Worm (Caenorhabditis elegans) whole organism, L2 larva: ENCODE measurements around the gene clec-41.
A peak's percentile ranks its signal among the peaks of the same experiment; 100 is the strongest.

ENCODE experiments used
- C34F6.9 ChIP-seq: fragments of 150-350 bp; optimal IDR thresholded peaks from 2 replicates; lab custom pipeline; 2014; ENCODE audit warnings: missing biosample characterization, missing genetic modification characterization
- F13H6.1 ChIP-seq: sonication (generic microtip); optimal IDR thresholded peaks from 2 replicates; lab custom pipeline; 2016; ENCODE audit warnings: missing genetic modification characterization, missing compliant biosample characterization
- Y55F3AM.14 ChIP-seq: fragments of 200-800 bp; sonication (Bioruptor generic); optimal IDR thresholded peaks from 2 replicates; lab custom pipeline; 2018; ENCODE audit warnings: mild to moderate bottlenecking, missing genetic modification characterization, missing compliant biosample characterization
- alr-1 ChIP-seq: fragments of 150-350 bp; optimal IDR thresholded peaks from 2 replicates; lab custom pipeline; 2014; ENCODE audit warnings: missing biosample characterization, missing genetic modification characterization
- ama-1 ChIP-seq: fragments of 150-350 bp; optimal IDR thresholded peaks from 2 replicates; lab custom pipeline; 2018; ENCODE audit warnings: inconsistent platforms
- blmp-1 ChIP-seq: sonication (generic microtip); optimal IDR thresholded peaks from 2 replicates; lab custom pipeline; 2017; ENCODE audit warnings: missing genetic modification characterization, mild to moderate bottlenecking, missing compliant biosample characterization, antibody characterized with exemption, moderate library complexity; ENCODE audit not compliant: insufficient read depth
- ceh-16 ChIP-seq: fragments of 150-350 bp; optimal IDR thresholded peaks from 2 replicates; lab custom pipeline; 2014; ENCODE audit warnings: missing biosample characterization, missing genetic modification characterization
- ceh-82 ChIP-seq: fragments of 150-350 bp; optimal IDR thresholded peaks from 2 replicates; lab custom pipeline; 2014; ENCODE audit warnings: missing biosample characterization, missing genetic modification characterization
- crh-2 ChIP-seq: sonication (generic microtip); optimal IDR thresholded peaks from 2 replicates; lab custom pipeline; 2017; ENCODE audit warnings: missing biosample characterization, missing genetic modification characterization
- dmd-4 ChIP-seq: sonication (generic microtip); optimal IDR thresholded peaks from 2 replicates; lab custom pipeline; 2017; ENCODE audit warnings: missing biosample characterization, missing genetic modification characterization
- elt-1 ChIP-seq: fragments of 150-350 bp; optimal IDR thresholded peaks from 2 replicates; lab custom pipeline; 2014; ENCODE audit warnings: missing biosample characterization, missing genetic modification characterization
- fos-1 ChIP-seq: fragments of 150-350 bp; optimal IDR thresholded peaks from 2 replicates; lab custom pipeline; 2014; ENCODE audit warnings: missing biosample characterization, missing genetic modification characterization
- gmeb-1 ChIP-seq: fragments of 150-350 bp; optimal IDR thresholded peaks from 2 replicates; lab custom pipeline; 2014; ENCODE audit warnings: missing biosample characterization, missing genetic modification characterization
- lin-11 ChIP-seq: fragments of 150-350 bp; sonication (generic microtip); optimal IDR thresholded peaks from 2 replicates; lab custom pipeline; 2014; ENCODE audit warnings: missing biosample characterization, missing genetic modification characterization, inconsistent platforms, mixed read lengths
- lin-13 ChIP-seq: fragments of 150-350 bp; optimal IDR thresholded peaks from 2 replicates; lab custom pipeline; 2014; ENCODE audit warnings: missing biosample characterization, missing genetic modification reagents, missing genetic modification characterization
- lin-39 ChIP-seq: fragments of 150-350 bp; optimal IDR thresholded peaks from 2 replicates; lab custom pipeline; 2014; ENCODE audit warnings: missing biosample characterization, missing genetic modification reagents, missing genetic modification characterization
- lsy-2 ChIP-seq, 2 experiments: fragments of 150-350 bp in 1 of 2; sonication (generic microtip) in 1 of 2; optimal IDR thresholded peaks; 2 replicates each; lab custom pipeline; 2014 to 2017; ENCODE audit warnings: missing biosample characterization in 2 of 2, missing genetic modification characterization in 2 of 2
- mab-5 ChIP-seq: fragments of 150-350 bp; optimal IDR thresholded peaks from 2 replicates; lab custom pipeline; 2014; ENCODE audit warnings: missing biosample characterization, missing genetic modification characterization
- mbf-1 ChIP-seq: sonication (generic microtip); optimal IDR thresholded peaks from 2 replicates; lab custom pipeline; 2017; ENCODE audit warnings: missing biosample characterization, missing genetic modification characterization
- nhr-10 ChIP-seq: sonication (generic microtip); optimal IDR thresholded peaks from 2 replicates; lab custom pipeline; 2017; ENCODE audit warnings: missing biosample characterization, missing genetic modification characterization
- nhr-11 ChIP-seq: fragments of 150-350 bp; optimal IDR thresholded peaks from 2 replicates; lab custom pipeline; 2014; ENCODE audit warnings: missing biosample characterization, missing genetic modification characterization
- nhr-12 ChIP-seq: fragments of 150-350 bp; optimal IDR thresholded peaks from 2 replicates; lab custom pipeline; 2014; ENCODE audit warnings: missing biosample characterization, missing genetic modification characterization
- nhr-129 ChIP-seq: fragments of 150-350 bp; optimal IDR thresholded peaks from 2 replicates; lab custom pipeline; 2014; ENCODE audit warnings: missing biosample characterization, missing genetic modification characterization
- nhr-21 ChIP-seq: fragments of 150-350 bp; optimal IDR thresholded peaks from 2 replicates; lab custom pipeline; 2014; ENCODE audit warnings: missing biosample characterization, missing genetic modification characterization
- nhr-23 ChIP-seq: fragments of 150-350 bp; optimal IDR thresholded peaks from 2 replicates; lab custom pipeline; 2014; ENCODE audit warnings: missing biosample characterization, missing genetic modification reagents, missing genetic modification characterization
- nhr-6 ChIP-seq: fragments of 150-350 bp; optimal IDR thresholded peaks from 2 replicates; lab custom pipeline; 2014; ENCODE audit warnings: missing biosample characterization, missing genetic modification characterization
- peb-1 ChIP-seq: fragments of 150-350 bp; optimal IDR thresholded peaks from 2 replicates; lab custom pipeline; 2014; ENCODE audit warnings: missing biosample characterization, missing genetic modification characterization
- sem-4 ChIP-seq: fragments of 150-350 bp; optimal IDR thresholded peaks from 2 replicates; lab custom pipeline; 2014; ENCODE audit warnings: missing biosample characterization, missing genetic modification reagents, missing genetic modification characterization
- sma-3 ChIP-seq: sonication (generic microtip); optimal IDR thresholded peaks from 2 replicates; lab custom pipeline; 2016; ENCODE audit warnings: missing genetic modification reagents, missing genetic modification characterization, missing compliant biosample characterization
- sma-9 ChIP-seq, 2 experiments: fragments of 150-350 bp in 1 of 2; sonication (generic microtip) in 1 of 2; optimal IDR thresholded peaks; 2 replicates each; lab custom pipeline; 2014 to 2016; ENCODE audit warnings: missing genetic modification characterization in 2 of 2, mild to moderate bottlenecking in 1 of 2, missing biosample characterization in 1 of 2, missing compliant biosample characterization in 1 of 2, missing genetic modification reagents in 1 of 2, moderate library complexity in 1 of 2
- snpc-4 ChIP-seq: fragments of 150-350 bp; optimal IDR thresholded peaks from 2 replicates; lab custom pipeline; 2014; ENCODE audit warnings: missing biosample characterization, missing genetic modification characterization
- unc-39 ChIP-seq: fragments of 150-350 bp; optimal IDR thresholded peaks from 2 replicates; lab custom pipeline; 2014; ENCODE audit warnings: missing biosample characterization, missing genetic modification characterization
- unc-55 ChIP-seq: fragments of 150-350 bp; sonication (generic microtip); optimal IDR thresholded peaks from 3 replicates; lab custom pipeline; 2014; ENCODE audit warnings: missing biosample characterization, missing genetic modification reagents, missing genetic modification characterization
- zag-1 ChIP-seq: fragments of 150-350 bp; optimal IDR thresholded peaks from 2 replicates; lab custom pipeline; 2014; ENCODE audit warnings: missing biosample characterization, missing genetic modification characterization
- ztf-1 ChIP-seq: fragments of 200-800 bp; sonication (Bioruptor generic); conservative IDR thresholded peaks from 2 replicates; pipeline ENCODE4 v1.3.6; 2022; ENCODE audit warnings: missing genetic modification characterization, missing compliant biosample characterization

clec-41 gene

DNA sequence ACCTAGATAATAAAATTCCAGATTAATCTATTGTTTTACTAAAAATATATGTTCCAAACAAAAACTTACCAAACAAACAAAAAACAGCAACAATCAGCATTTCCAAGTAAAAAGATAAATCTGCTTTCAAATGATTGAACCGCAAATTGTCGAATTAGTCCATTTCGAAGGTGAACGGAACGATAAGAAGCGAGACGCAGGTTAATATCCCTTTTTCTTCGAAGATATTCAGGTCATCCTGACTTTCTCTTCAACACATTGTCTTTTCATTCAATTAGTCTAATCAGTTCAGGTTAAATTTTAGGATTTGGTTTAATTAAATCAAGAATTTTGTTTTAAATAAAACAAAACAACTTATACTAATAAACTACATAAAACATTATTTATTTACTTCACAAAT lies 4.5 kb downstream of the clec-41 start, which contains the start of gene B0365.9:
TSS of gene B0365.9 (minus strand) at position 186 of the 400 bp plus-strand sequence.
- no peak for TF ChIP-seq nhr-23 (tag; lab: Kevin White, UChicago)
- TF ChIP-seq, all 48 proteins: peak for 0

DNA sequence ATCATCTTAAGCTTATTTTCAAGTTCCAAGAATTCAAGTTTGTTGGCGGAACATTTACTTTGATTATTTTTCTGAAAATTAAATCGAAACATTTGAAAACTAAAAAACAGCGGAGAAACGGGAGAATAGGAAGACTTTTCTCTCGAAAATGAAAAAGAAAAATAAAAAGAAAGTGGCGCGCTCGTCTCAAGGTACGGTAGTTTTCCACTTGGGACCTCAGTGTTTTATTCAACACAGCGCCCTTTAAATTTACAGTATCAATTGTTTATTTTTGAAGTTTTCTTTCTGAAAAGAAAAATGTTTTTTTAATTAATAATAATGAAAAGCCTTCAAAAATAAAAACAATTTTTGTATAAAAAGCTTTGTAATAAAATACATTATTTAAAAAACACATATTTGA lies 6.4 kb downstream of the clec-41 start:
- TF ChIP-seq lsy-2 (tag; optimal IDR thresholded peaks at IDR 0.05; lab: Kevin White, UChicago) (peak in 1 of 2 experiments; percentile 72), nhr-6 (no peak)

DNA sequence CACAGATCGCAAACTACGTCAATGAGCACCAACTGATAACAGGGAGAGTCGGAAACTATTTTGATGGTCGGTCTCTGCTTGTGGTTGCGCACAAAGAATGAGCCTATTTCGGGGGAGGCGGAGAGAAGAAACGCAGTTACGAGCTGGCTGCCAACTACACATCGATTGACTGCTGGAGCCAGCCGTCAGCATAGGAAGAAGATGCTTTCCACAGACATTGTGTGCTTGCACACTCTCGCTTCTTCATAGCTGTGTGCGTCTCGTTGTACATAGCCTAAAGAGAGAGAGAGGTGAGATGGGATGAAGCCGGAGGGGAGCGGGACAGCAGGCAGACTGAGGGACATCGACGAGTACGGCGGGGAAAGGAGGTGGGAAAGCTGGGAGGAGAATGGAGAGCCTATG lies 7.5 kb downstream of the clec-41 start:
- peak; percentile 37 for TF ChIP-seq unc-39 (tag; lab: Kevin White, UChicago)
- peak; percentile 17 for TF ChIP-seq mab-5 (tag; lab: Kevin White, UChicago)
- TF ChIP-seq nhr-6 = no peak
- peak; percentile 74 for TF ChIP-seq crh-2 (tag; lab: Kevin White, UChicago)
- TF ChIP-seq Y55F3AM.14 (GFP tag; lab: Kevin White, UChicago) = no peak
- peak; percentile 12 for TF ChIP-seq lin-13 (GFP tag; lab: Kevin White, UChicago)
- TF ChIP-seq alr-1 (tag; lab: Kevin White, UChicago) = no peak
- TF ChIP-seq lsy-2 (tag; optimal IDR thresholded peaks at IDR 0.05; lab: Kevin White, UChicago) = peak in 1 of 2 experiments; percentile 44
- peak; percentile 73 for TF ChIP-seq lin-11 (tag; lab: Kevin White, UChicago)
- peak; percentile 64 for TF ChIP-seq fos-1 (tag; lab: Kevin White, UChicago)
- TF ChIP-seq nhr-21 (tag; lab: Kevin White, UChicago) = peak; percentile 16
- TF ChIP-seq C34F6.9 = peak; percentile 74
- TF ChIP-seq sem-4 (tag; lab: Kevin White, UChicago) = peak; percentile 44
- TF ChIP-seq nhr-10 (tag; lab: Kevin White, UChicago) = no peak
- TF ChIP-seq sma-9 (GFP tag; optimal IDR thresholded peaks at IDR 0.05; lab: Kevin White, UChicago) = peak; percentile 57
- no peak for TF ChIP-seq sma-9 (tag; optimal IDR thresholded peaks at IDR 0.05; lab: Kevin White, UChicago)
- peak; percentile 79 for TF ChIP-seq F13H6.1 (tag; lab: Kevin White, UChicago)
- peak; percentile 81 for TF ChIP-seq zag-1
- TF ChIP-seq unc-55 (GFP tag; lab: Kevin White, UChicago) = peak; percentile 78
- TF ChIP-seq nhr-129 (tag; lab: Kevin White, UChicago) = peak; percentile 88

DNA sequence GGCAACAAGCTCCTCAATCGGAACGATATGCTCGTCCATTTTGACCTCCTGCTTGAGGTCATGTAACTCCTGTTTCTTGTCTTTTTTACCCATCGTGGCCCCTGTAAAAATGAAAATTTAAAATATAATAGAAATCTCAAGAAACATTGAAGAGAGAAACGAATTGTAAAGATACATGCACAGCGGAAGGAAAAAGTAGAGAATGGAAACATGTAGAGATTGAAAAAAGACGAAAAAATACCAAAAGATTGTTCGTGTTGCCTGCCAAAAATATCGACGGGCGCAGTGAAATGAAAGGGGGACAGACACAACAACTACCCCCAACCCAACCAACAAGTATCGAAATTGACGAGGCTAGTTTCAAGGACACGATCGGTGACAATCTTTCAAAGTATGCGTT lies 8.0 kb downstream of the clec-41 start, which contains the start of gene eat-6:
TSS of gene eat-6 (minus strand) at position 101 of the 400 bp plus-strand sequence.
- TF ChIP-seq C34F6.9 = no peak
- no peak for TF ChIP-seq nhr-11 (tag; lab: Kevin White, UChicago)
- no peak for TF ChIP-seq ama-1
- no peak for TF ChIP-seq gmeb-1 (tag; lab: Kevin White, UChicago)
- TF ChIP-seq unc-55 (GFP tag; lab: Kevin White, UChicago) = no peak
- no peak for TF ChIP-seq nhr-6
- TF ChIP-seq blmp-1 = no peak

DNA sequence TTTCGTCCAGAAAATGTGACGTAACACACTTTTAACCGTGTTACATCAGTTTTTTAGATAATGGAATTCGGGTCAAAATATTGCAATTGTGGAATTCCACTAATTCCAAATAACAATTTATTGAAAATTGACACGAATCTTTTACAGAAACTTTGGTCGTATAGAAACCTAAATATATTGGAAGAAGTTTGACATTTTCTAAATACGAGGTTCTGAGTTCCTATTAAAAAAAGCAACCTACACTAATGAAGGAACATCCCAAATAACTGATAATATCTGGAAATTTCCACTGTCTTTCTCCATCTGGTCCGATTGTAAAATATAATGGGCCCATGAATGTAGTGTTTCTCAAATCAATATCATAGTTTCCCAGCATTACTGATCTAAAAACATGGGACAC lies 16.6 kb downstream of the clec-41 start:
- TF ChIP-seq zag-1 (no peak), nhr-21 (tag; lab: Kevin White, UChicago) (no peak), sma-9 (GFP tag; optimal IDR thresholded peaks at IDR 0.05; lab: Kevin White, UChicago) (no peak), sma-9 (tag; optimal IDR thresholded peaks at IDR 0.05; lab: Kevin White, UChicago) (no peak), gmeb-1 (tag; lab: Kevin White, UChicago) (no peak), snpc-4 (tag; lab: Kevin White, UChicago) (no peak), nhr-11 (tag; lab: Kevin White, UChicago) (no peak), ceh-82 (no peak), mbf-1 (tag; lab: Kevin White, UChicago) (no peak), C34F6.9 (no peak), lin-13 (GFP tag; lab: Kevin White, UChicago) (no peak), nhr-129 (tag; lab: Kevin White, UChicago) (no peak), dmd-4 (tag; lab: Kevin White, UChicago) (no peak), ceh-16 (tag; lab: Kevin White, UChicago) (no peak), elt-1 (tag; lab: Kevin White, UChicago) (no peak), lin-11 (tag; lab: Kevin White, UChicago) (no peak), unc-39 (tag; lab: Kevin White, UChicago) (no peak)

DNA sequence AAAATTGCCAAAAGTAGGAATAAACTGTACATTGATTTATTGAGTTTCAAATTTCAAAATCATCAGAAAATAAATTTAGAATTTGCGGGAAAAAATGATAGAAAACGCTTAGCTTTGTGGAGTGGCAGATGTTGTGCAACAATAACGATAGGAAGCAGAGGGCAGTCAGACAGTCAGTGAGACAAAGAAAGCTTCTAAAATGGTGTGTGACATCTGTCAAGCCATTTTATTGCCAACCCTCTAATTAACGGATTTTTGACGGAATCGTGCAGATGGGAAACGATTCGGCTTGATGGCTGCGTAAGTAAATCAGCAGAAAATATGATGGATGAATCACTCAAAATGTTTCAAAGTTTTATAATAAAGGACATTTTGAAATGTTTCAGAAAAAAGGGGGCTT lies 17.8 kb downstream of the clec-41 start, which contains the start of gene max-1:
TSS of gene max-1 (minus strand) at position 124 of the 400 bp plus-strand sequence.
- TF ChIP-seq sma-3 (no peak), zag-1 (no peak), peb-1 (tag; lab: Kevin White, UChicago) (no peak), dmd-4 (tag; lab: Kevin White, UChicago) (no peak), lin-39 (tag; lab: Kevin White, UChicago) (no peak), F13H6.1 (tag; lab: Kevin White, UChicago) (no peak), lin-13 (GFP tag; lab: Kevin White, UChicago) (no peak), ztf-1 (no peak), nhr-129 (tag; lab: Kevin White, UChicago) (no peak), nhr-12 (tag; lab: Kevin White, UChicago) (no peak), sem-4 (tag; lab: Kevin White, UChicago) (no peak), alr-1 (tag; lab: Kevin White, UChicago) (no peak)
